Worm (Caenorhabditis elegans) whole organism, late embryonic: Measurements from ENCODE around the gene ribo-1.

Experiments
- ceh-6 ChIP-seq: fragments of 200-800 bp; sonication (Bioruptor generic); optimal IDR thresholded peaks from 2 replicates; lab custom pipeline; 2018; ENCODE audit warnings: mild to moderate bottlenecking, missing genetic modification characterization, missing compliant biosample characterization
- unc-42 ChIP-seq: sonication (generic microtip); optimal IDR thresholded peaks from 2 replicates; lab custom pipeline; 2016; ENCODE audit warnings: missing genotype, missing genetic modification characterization, missing compliant biosample characterization

Gene ribo-1

ce11 chrIV:6959483-6959882, 49.0 kb downstream of the ribo-1 start:
- TF ChIP-seq ceh-6 (no peak), unc-42 (tag; lab: Kevin White, UChicago) (peak; percentile 95)
- TF ChIP-seq, all 69 proteins: peak for 1
